Fruit fly (Drosophila melanogaster) whole organism, prepupa: Measurements from ENCODE around the gene swm.
A peak's percentile ranks its signal among the peaks of the same experiment; 100 is the strongest.

Experiments
- Blimp-1 ChIP-seq: fragments of 200-800 bp; sonication (Bioruptor generic); optimal IDR thresholded peaks from 3 replicates; lab custom pipeline; 2017; ENCODE audit warnings: missing biosample characterization, missing genetic modification characterization, mild to moderate bottlenecking, moderate library complexity, missing genetic modification reagents
- CG10631 ChIP-seq: fragments of 200-800 bp; sonication (Bioruptor generic); optimal IDR thresholded peaks from 2 replicates; lab custom pipeline; 2016; ENCODE audit warnings: missing biosample characterization, missing genetic modification characterization
- CG10669 ChIP-seq: fragments of 200-800 bp; sonication (Bioruptor generic); optimal IDR thresholded peaks from 3 replicates; lab custom pipeline; 2018; ENCODE audit warnings: missing biosample characterization, mild to moderate bottlenecking, missing genetic modification characterization, moderate library complexity
- CG11294 ChIP-seq: fragments of 200-800 bp; sonication (Bioruptor generic); IDR thresholded peaks from 2 replicates; pipeline ENCODE4 v1.3.6; 2022; ENCODE audit warnings: missing biosample characterization, missing genetic modification characterization
- CG11762 ChIP-seq: fragments of 200-800 bp; sonication (Bioruptor generic); optimal IDR thresholded peaks from 3 replicates; lab custom pipeline; 2016; ENCODE audit warnings: missing biosample characterization, missing genetic modification characterization; ENCODE audit not compliant: insufficient read depth
- CG11902 ChIP-seq: fragments of 200-800 bp; sonication (Bioruptor generic); optimal IDR thresholded peaks from 3 replicates; lab custom pipeline; 2016; ENCODE audit warnings: missing biosample characterization, missing genetic modification characterization
- CG15336 ChIP-seq: fragments of 200-800 bp; sonication (Bioruptor generic); IDR thresholded peaks from 2 replicates; pipeline ENCODE4 v1.3.6; 2022; ENCODE audit warnings: missing biosample characterization, missing genetic modification characterization
- CG1621 ChIP-seq: fragments of 200-800 bp; sonication (Bioruptor generic); optimal IDR thresholded peaks from 3 replicates; lab custom pipeline; 2018; ENCODE audit warnings: missing biosample characterization, mild to moderate bottlenecking, missing genetic modification characterization
- CG16779 ChIP-seq: fragments of 200-800 bp; sonication (Bioruptor generic); optimal IDR thresholded peaks from 3 replicates; lab custom pipeline; 2017; ENCODE audit warnings: missing biosample characterization, mild to moderate bottlenecking, missing genetic modification characterization
- CG3032 ChIP-seq: fragments of 200-800 bp; optimal IDR thresholded peaks from 2 replicates; lab custom pipeline; 2019; ENCODE audit warnings: missing biosample characterization, mild to moderate bottlenecking, missing genetic modification characterization, moderate library complexity
- CG31627 ChIP-seq: fragments of 200-800 bp; sonication (Bioruptor generic); optimal IDR thresholded peaks from 3 replicates; lab custom pipeline; 2016; ENCODE audit warnings: missing biosample characterization, missing genetic modification characterization
- CG32006 ChIP-seq: fragments of 200-800 bp; sonication (Bioruptor generic); optimal IDR thresholded peaks from 3 replicates; lab custom pipeline; 2017; ENCODE audit warnings: missing biosample characterization, mild to moderate bottlenecking, missing genetic modification characterization
- CG34406 ChIP-seq: fragments of 200-800 bp; sonication (Bioruptor generic); optimal IDR thresholded peaks from 3 replicates; lab custom pipeline; 2016; ENCODE audit warnings: missing biosample characterization, missing genetic modification characterization
- CG3919 ChIP-seq: fragments of 200-800 bp; sonication (Bioruptor generic); optimal IDR thresholded peaks from 3 replicates; lab custom pipeline; 2016; ENCODE audit warnings: missing biosample characterization, missing genetic modification characterization
- CG4318 ChIP-seq: fragments of 200-800 bp; sonication (Bioruptor generic); optimal IDR thresholded peaks from 3 replicates; lab custom pipeline; 2017; ENCODE audit warnings: missing biosample characterization, mild to moderate bottlenecking, missing genetic modification characterization
- CG6276 ChIP-seq: fragments of 200-800 bp; sonication (Bioruptor generic); optimal IDR thresholded peaks from 2 replicates; lab custom pipeline; 2017; ENCODE audit warnings: missing biosample characterization, mild to moderate bottlenecking, missing genetic modification characterization
- CG6792 ChIP-seq: fragments of 200-800 bp; sonication (Bioruptor generic); optimal IDR thresholded peaks from 3 replicates; lab custom pipeline; 2016; ENCODE audit warnings: missing biosample characterization, missing genetic modification characterization
- CG6854 ChIP-seq: fragments of 200-800 bp; sonication (Bioruptor generic); optimal IDR thresholded peaks from 2 replicates; lab custom pipeline; 2017; ENCODE audit warnings: missing biosample characterization, mild to moderate bottlenecking, missing genetic modification characterization
- CG7368 ChIP-seq: fragments of 200-800 bp; sonication (Bioruptor generic); optimal IDR thresholded peaks from 3 replicates; lab custom pipeline; 2016; ENCODE audit warnings: missing biosample characterization, missing genetic modification characterization
- CG8119 ChIP-seq: fragments of 200-800 bp; sonication (Bioruptor generic); IDR thresholded peaks from 3 replicates; pipeline ENCODE4 v1.3.6; 2022; ENCODE audit warnings: missing biosample characterization, missing genetic modification characterization
- CG8632 ChIP-seq: fragments of 200-800 bp; sonication (Bioruptor generic); optimal IDR thresholded peaks from 3 replicates; lab custom pipeline; 2016; ENCODE audit warnings: missing biosample characterization, missing genetic modification characterization
- CG9139 ChIP-seq: fragments of 200-800 bp; sonication (Bioruptor generic); optimal IDR thresholded peaks from 3 replicates; lab custom pipeline; 2017; ENCODE audit warnings: missing biosample characterization, mild to moderate bottlenecking, missing genetic modification characterization
- Eip78C ChIP-seq: fragments of 200-800 bp; sonication (Bioruptor generic); peaks from one replicate; lab custom pipeline; 2016; ENCODE audit warnings: missing biosample characterization, missing genetic modification characterization
- Eip93F ChIP-seq: fragments of 200-800 bp; sonication (Bioruptor generic); optimal IDR thresholded peaks from 2 replicates; lab custom pipeline; 2016; ENCODE audit warnings: missing biosample characterization, mild to moderate bottlenecking, missing genetic modification characterization
- Gug ChIP-seq: fragments of 200-800 bp; sonication (Bioruptor generic); IDR thresholded peaks from 2 replicates; pipeline ENCODE4 v1.3.6; 2022; ENCODE audit warnings: missing biosample characterization, missing genetic modification characterization
- Hr4 ChIP-seq: fragments of 200-800 bp; sonication (Bioruptor generic); optimal IDR thresholded peaks from 3 replicates; lab custom pipeline; 2016; ENCODE audit warnings: missing biosample characterization, missing genetic modification characterization
- Lpt ChIP-seq: fragments of 200-800 bp; sonication (Bioruptor generic); optimal IDR thresholded peaks from 3 replicates; lab custom pipeline; 2016; ENCODE audit warnings: missing biosample characterization, missing genetic modification characterization
- Met ChIP-seq: fragments of 200-800 bp; sonication (Bioruptor generic); optimal IDR thresholded peaks from 3 replicates; lab custom pipeline; 2016; ENCODE audit warnings: missing biosample characterization, missing genetic modification characterization
- Smox ChIP-seq: fragments of 200-800 bp; sonication (Bioruptor generic); optimal IDR thresholded peaks from 3 replicates; lab custom pipeline; 2016; ENCODE audit warnings: missing biosample characterization, missing genetic modification characterization
- Sox102F ChIP-seq: fragments of 200-800 bp; sonication (Bioruptor generic); optimal IDR thresholded peaks from 2 replicates; lab custom pipeline; 2016; ENCODE audit warnings: missing biosample characterization, mild to moderate bottlenecking, missing genetic modification characterization
- Sox15 ChIP-seq: fragments of 200-800 bp; sonication (Bioruptor generic); optimal IDR thresholded peaks from 3 replicates; lab custom pipeline; 2016; ENCODE audit warnings: missing biosample characterization, missing genetic modification characterization
- acj6 ChIP-seq: fragments of 200-800 bp; sonication (Bioruptor generic); optimal IDR thresholded peaks from 3 replicates; lab custom pipeline; 2016; ENCODE audit warnings: missing biosample characterization, missing genetic modification characterization
- cyc ChIP-seq: fragments of 200-800 bp; sonication (Bioruptor generic); optimal IDR thresholded peaks from 3 replicates; lab custom pipeline; 2016; ENCODE audit warnings: missing biosample characterization, missing genetic modification characterization
- dac ChIP-seq: fragments of 200-800 bp; sonication (Bioruptor generic); optimal IDR thresholded peaks from 2 replicates; lab custom pipeline; 2017; ENCODE audit warnings: missing biosample characterization, mild to moderate bottlenecking, missing genetic modification characterization
- dsx ChIP-seq: fragments of 200-800 bp; optimal IDR thresholded peaks from 3 replicates; lab custom pipeline; 2019; ENCODE audit warnings: missing biosample characterization, mild to moderate bottlenecking, missing genetic modification characterization, moderate library complexity; ENCODE audit not compliant: poor library complexity, severe bottlenecking
- lz ChIP-seq: fragments of 200-800 bp; sonication (Bioruptor generic); optimal IDR thresholded peaks from 3 replicates; lab custom pipeline; 2016; ENCODE audit warnings: missing biosample characterization, missing genetic modification characterization
- spab ChIP-seq: fragments of 200-800 bp; sonication (Bioruptor generic); optimal IDR thresholded peaks from 2 replicates; lab custom pipeline; 2017; ENCODE audit warnings: missing biosample characterization, mild to moderate bottlenecking, missing genetic modification characterization, missing genetic modification reagents
- ss ChIP-seq, 2 experiments: fragments of 200-800 bp; sonication (Bioruptor generic); optimal IDR thresholded peaks; 2 replicates in 1 of 2; 3 replicates in 1 of 2; lab custom pipeline; 2017 to 2018; ENCODE audit warnings: mild to moderate bottlenecking in 2 of 2, missing biosample characterization in 2 of 2, missing genetic modification characterization in 2 of 2, moderate library complexity in 1 of 2
- svp ChIP-seq: fragments of 200-800 bp; sonication (Bioruptor generic); peaks from one replicate; lab custom pipeline; 2016; ENCODE audit warnings: missing biosample characterization, missing genetic modification characterization
- vri ChIP-seq: fragments of 200-800 bp; sonication (Bioruptor generic); optimal IDR thresholded peaks from 3 replicates; lab custom pipeline; 2016; ENCODE audit warnings: missing biosample characterization, mild to moderate bottlenecking, missing genetic modification characterization

Gene swm

dm6 chr2L:19455209-19455608, 37.8 kb upstream of the swm start:
- TF ChIP-seq lz (GFP tag; lab: Kevin White, UChicago) (no peak), cyc (GFP tag; lab: Kevin White, UChicago) (no peak), vri (GFP tag; lab: Kevin White, UChicago) (no peak), CG8119 (0 out of 3 replicates have a peak, but pooled peaks have one; percentile 20), svp (GFP tag; lab: Kevin White, UChicago) (peak; percentile 96), CG1621 (no peak)
- TF ChIP-seq, all 60 proteins: peak for 2

dm6 chr2L:19455723-19456122, 37.3 kb upstream of the swm start:
- TF ChIP-seq dsx (GFP tag; lab: Kevin White, UChicago) (peak; percentile 4), dac (no peak)
- TF ChIP-seq, all 60 proteins: peak for 1

DNA sequence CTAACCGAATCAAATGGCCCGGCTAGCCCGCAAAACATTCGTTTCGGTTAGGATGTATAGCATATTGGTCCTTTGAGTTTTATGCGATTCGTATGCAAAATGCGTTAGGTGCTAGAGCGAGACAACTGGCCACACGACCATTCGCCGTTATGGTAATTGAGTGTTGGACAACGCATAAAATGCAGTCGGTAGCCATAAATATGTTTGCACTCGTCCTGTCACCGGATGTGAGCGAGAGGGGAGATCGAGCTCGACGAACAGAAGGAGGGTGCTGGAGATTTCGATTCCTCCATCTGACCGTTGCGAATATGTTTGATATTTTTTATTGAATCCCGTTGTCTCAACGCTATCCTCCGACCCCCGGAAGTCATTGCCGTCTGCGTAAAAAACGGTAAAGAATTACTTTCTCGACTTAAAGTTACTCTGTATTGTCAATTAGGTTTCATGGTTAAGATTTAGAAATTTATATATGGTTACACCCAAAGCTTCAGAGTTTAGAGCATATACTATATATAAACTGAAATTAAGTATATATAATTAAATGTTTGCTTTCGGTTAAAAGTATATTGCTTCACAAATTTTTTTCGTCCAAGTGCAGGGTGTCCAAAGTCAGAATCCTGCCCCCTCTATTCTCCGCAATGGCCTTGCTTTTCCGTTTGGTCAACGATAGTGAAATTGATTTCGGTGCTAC, 35.0 kb upstream of the swm start:
- TF ChIP-seq CG34406, result no peak
- no peak for TF ChIP-seq spab (GFP tag; lab: Kevin White, UChicago)
- no peak for TF ChIP-seq Smox
- TF ChIP-seq Met (GFP tag; lab: Kevin White, UChicago), result no peak
- no peak for TF ChIP-seq lz (GFP tag; lab: Kevin White, UChicago)
- no peak for TF ChIP-seq acj6 (GFP tag; lab: Kevin White, UChicago)
- no peak for TF ChIP-seq CG32006
- TF ChIP-seq cyc (GFP tag; lab: Kevin White, UChicago), result no peak
- no peak for TF ChIP-seq CG9139
- TF ChIP-seq Lpt (GFP tag; lab: Kevin White, UChicago), result no peak
- no peak for TF ChIP-seq CG10669 (GFP tag; lab: Kevin White, UChicago)

dm6 chr2L:19459404-19459803, 33.6 kb upstream of the swm start:
- TF ChIP-seq CG8119 (no peak), svp (GFP tag; lab: Kevin White, UChicago) (peak; percentile 5)

DNA sequence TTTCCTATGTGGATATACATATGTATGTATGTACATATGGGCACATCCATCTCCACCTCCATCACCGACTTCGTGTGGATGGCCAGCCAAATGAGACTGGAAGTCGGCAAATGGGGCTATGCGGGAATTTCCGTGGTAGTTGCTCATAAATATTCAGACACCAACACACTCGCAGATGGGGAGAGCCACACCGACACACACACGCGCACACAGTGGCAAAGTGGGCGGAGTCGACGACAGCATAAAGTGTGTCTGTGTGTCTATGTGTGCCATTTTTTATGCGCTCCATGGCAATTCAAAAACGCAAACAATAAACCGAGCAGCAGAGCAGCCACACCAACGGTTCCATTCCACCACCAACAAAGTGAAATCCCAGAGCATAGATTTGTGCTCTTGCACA, 30.2 kb upstream of the swm start:
- no peak for TF ChIP-seq CG6792 (GFP tag; lab: Kevin White, UChicago)
- TF ChIP-seq CG3919, result no peak
- TF ChIP-seq CG11294 (GFP tag; lab: Robert Waterston, UW), result no peak
- no peak for TF ChIP-seq Sox15
- TF ChIP-seq Eip93F (GFP tag; lab: Kevin White, UChicago), result no peak
- no peak for TF ChIP-seq spab (GFP tag; lab: Kevin White, UChicago)
- no peak for TF ChIP-seq Eip78C (GFP tag; lab: Kevin White, UChicago)
- no peak for TF ChIP-seq CG11762 (GFP tag; lab: Kevin White, UChicago)
- TF ChIP-seq acj6 (GFP tag; lab: Kevin White, UChicago), result no peak
- TF ChIP-seq CG16779 (tag; lab: Kevin White, UChicago), result no peak
- TF ChIP-seq CG31627 (GFP tag; lab: Kevin White, UChicago), result no peak
- TF ChIP-seq CG6276 (GFP tag; lab: Kevin White, UChicago), result no peak
- TF ChIP-seq Smox, result no peak

DNA sequence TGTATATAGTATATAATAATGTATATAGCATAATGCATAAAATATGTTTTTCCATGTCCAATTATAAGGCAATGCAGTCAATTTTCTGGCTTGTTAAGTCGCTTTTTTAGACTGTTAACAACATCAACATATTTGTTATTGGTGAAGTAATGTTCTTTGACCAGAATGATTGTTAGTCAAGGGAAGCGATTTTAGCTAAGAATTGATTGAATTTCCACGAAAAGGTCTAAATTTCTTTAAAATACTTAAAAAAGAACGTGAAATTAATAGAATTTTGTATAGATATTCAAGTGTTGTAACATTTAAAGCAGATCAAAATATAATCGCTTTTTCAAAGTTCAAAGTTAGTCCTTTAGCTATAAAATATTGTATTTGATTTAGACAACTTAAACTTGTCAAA, 29.6 kb upstream of the swm start:
- TF ChIP-seq Smox (no peak), Sox15 (no peak), CG10631 (peak; percentile 24), CG9139 (no peak), CG11294 (GFP tag; lab: Robert Waterston, UW) (no peak), ss (GFP tag; optimal IDR thresholded peaks at IDR 0.05; lab: Kevin White, UChicago) (no peak), CG3032 (tag; lab: Kevin White, UChicago) (peak; percentile 10), CG6854 (GFP tag; lab: Kevin White, UChicago) (no peak), Blimp-1 (GFP tag; lab: Kevin White, UChicago) (no peak), CG4318 (GFP tag; lab: Kevin White, UChicago) (peak; percentile 58), CG15336 (GFP tag; lab: Robert Waterston, UW) (no peak), Hr4 (peak; percentile 9), CG6276 (GFP tag; lab: Kevin White, UChicago) (peak; percentile 52), svp (GFP tag; lab: Kevin White, UChicago) (peak; percentile 48), spab (GFP tag; lab: Kevin White, UChicago) (peak; percentile 0), Sox102F (GFP tag; lab: Kevin White, UChicago) (no peak), Gug (GFP tag; lab: Robert Waterston, UW) (no peak), dac (no peak), CG34406 (no peak), CG11902 (GFP tag; lab: Kevin White, UChicago) (no peak), CG16779 (tag; lab: Kevin White, UChicago) (no peak), CG7368 (GFP tag; lab: Kevin White, UChicago) (no peak), CG8632 (GFP tag; lab: Kevin White, UChicago) (no peak)
